Worm (Caenorhabditis elegans) whole organism, late embryonic: ENCODE results near the gene npr-4.

ENCODE experiments used
- C08G9.2 ChIP-seq: sonication (generic microtip); optimal IDR thresholded peaks from 2 replicates; lab custom pipeline; 2016; ENCODE audit warnings: mild to moderate bottlenecking, missing genetic modification characterization, moderate library complexity, missing compliant biosample characterization
- C38D4.7 ChIP-seq: fragments of 200-800 bp; sonication (Bioruptor generic); optimal IDR thresholded peaks from 2 replicates; lab custom pipeline; 2018; ENCODE audit warnings: mild to moderate bottlenecking, missing genetic modification characterization, moderate library complexity, missing compliant biosample characterization
- K02D7.2 ChIP-seq: sonication (generic microtip); optimal IDR thresholded peaks from 2 replicates; lab custom pipeline; 2017; ENCODE audit warnings: mild to moderate bottlenecking, missing genetic modification characterization, missing compliant biosample characterization
- Y22D7AL.16 ChIP-seq: sonication (generic microtip); optimal IDR thresholded peaks from 2 replicates; lab custom pipeline; 2016; ENCODE audit warnings: missing genetic modification characterization, missing compliant biosample characterization
- ceh-14 ChIP-seq: sonication (generic microtip); optimal IDR thresholded peaks from 2 replicates; lab custom pipeline; 2016; ENCODE audit warnings: missing genotype, missing genetic modification characterization, missing compliant biosample characterization
- ceh-18 ChIP-seq: sonication (generic microtip); optimal IDR thresholded peaks from 2 replicates; lab custom pipeline; 2016; ENCODE audit warnings: missing genetic modification characterization, missing compliant biosample characterization
- ceh-19 ChIP-seq: fragments of 200-800 bp; sonication (Bioruptor generic); optimal IDR thresholded peaks from 2 replicates; lab custom pipeline; 2018; ENCODE audit warnings: mild to moderate bottlenecking, missing genetic modification characterization, missing compliant biosample characterization
- ceh-2 ChIP-seq: sonication (generic microtip); optimal IDR thresholded peaks from 2 replicates; lab custom pipeline; 2016; ENCODE audit warnings: missing genotype, missing genetic modification characterization, missing compliant biosample characterization
- ceh-30 ChIP-seq: fragments of 150-350 bp; optimal IDR thresholded peaks from 2 replicates; lab custom pipeline; 2014; ENCODE audit warnings: missing biosample characterization, missing genetic modification characterization
- ceh-34 ChIP-seq: sonication (generic microtip); optimal IDR thresholded peaks from 2 replicates; lab custom pipeline; 2016; ENCODE audit warnings: mild to moderate bottlenecking, missing genetic modification characterization, missing compliant biosample characterization
- ceh-48 ChIP-seq: sonication (generic microtip); optimal IDR thresholded peaks from 2 replicates; lab custom pipeline; 2016; ENCODE audit warnings: missing genetic modification characterization, inconsistent platforms, missing compliant biosample characterization
- ceh-6 ChIP-seq: fragments of 200-800 bp; sonication (Bioruptor generic); optimal IDR thresholded peaks from 2 replicates; lab custom pipeline; 2018; ENCODE audit warnings: mild to moderate bottlenecking, missing genetic modification characterization, missing compliant biosample characterization
- ceh-9 ChIP-seq: sonication (generic microtip); optimal IDR thresholded peaks from 2 replicates; lab custom pipeline; 2016; ENCODE audit warnings: mild to moderate bottlenecking, missing genetic modification characterization, inconsistent platforms, missing compliant biosample characterization
- dmd-4 ChIP-seq: sonication (generic microtip); optimal IDR thresholded peaks from 2 replicates; lab custom pipeline; 2016; ENCODE audit warnings: borderline replicate concordance, missing genetic modification characterization, missing compliant biosample characterization
- dve-1 ChIP-seq: sonication (generic microtip); optimal IDR thresholded peaks from 2 replicates; lab custom pipeline; 2017; ENCODE audit warnings: antibody characterized with exemption, mild to moderate bottlenecking, missing genetic modification characterization, missing compliant biosample characterization
- elt-2 ChIP-seq: sonication (generic microtip); optimal IDR thresholded peaks from 2 replicates; lab custom pipeline; 2016; ENCODE audit warnings: missing genetic modification reagents, missing genetic modification characterization, missing compliant biosample characterization
- elt-4 ChIP-seq: sonication (generic microtip); optimal IDR thresholded peaks from 2 replicates; lab custom pipeline; 2016; ENCODE audit warnings: missing genetic modification characterization, missing compliant biosample characterization
- ets-4 ChIP-seq: sonication (generic microtip); optimal IDR thresholded peaks from 2 replicates; lab custom pipeline; 2016; ENCODE audit warnings: missing genetic modification characterization, missing compliant biosample characterization
- eyg-1 ChIP-seq: sonication (generic microtip); optimal IDR thresholded peaks from 2 replicates; lab custom pipeline; 2016; ENCODE audit warnings: missing genotype, missing genetic modification characterization, missing compliant biosample characterization
- fax-1 ChIP-seq: sonication (generic microtip); optimal IDR thresholded peaks from 2 replicates; lab custom pipeline; 2016; ENCODE audit warnings: missing genotype, missing genetic modification characterization, missing compliant biosample characterization
- fkh-10 ChIP-seq: fragments of 150-350 bp; optimal IDR thresholded peaks from 2 replicates; lab custom pipeline; 2014; ENCODE audit warnings: missing biosample characterization, missing genetic modification reagents, missing genetic modification characterization
- fkh-6 ChIP-seq: sonication (generic microtip); optimal IDR thresholded peaks from 2 replicates; lab custom pipeline; 2016; ENCODE audit warnings: missing genetic modification characterization, missing compliant biosample characterization
- gmeb-2 ChIP-seq: sonication (generic microtip); optimal IDR thresholded peaks from 2 replicates; lab custom pipeline; 2016; ENCODE audit warnings: missing genetic modification characterization, inconsistent platforms, missing compliant biosample characterization
- hlh-13 ChIP-seq: fragments of 200-800 bp; sonication (Bioruptor generic); optimal IDR thresholded peaks from 2 replicates; lab custom pipeline; 2018; ENCODE audit warnings: mild to moderate bottlenecking, missing genetic modification characterization, missing compliant biosample characterization
- hlh-15 ChIP-seq: sonication (generic microtip); optimal IDR thresholded peaks from 2 replicates; lab custom pipeline; 2016; ENCODE audit warnings: missing genetic modification characterization, missing compliant biosample characterization
- hlh-30 ChIP-seq: sonication (generic microtip); optimal IDR thresholded peaks from 2 replicates; lab custom pipeline; 2017; ENCODE audit warnings: antibody characterized with exemption, missing genetic modification characterization, missing compliant biosample characterization; ENCODE audit not compliant: insufficient read depth
- hlh-8 ChIP-seq: sonication (generic microtip); optimal IDR thresholded peaks from 2 replicates; lab custom pipeline; 2016; ENCODE audit warnings: missing genotype, missing genetic modification characterization, missing compliant biosample characterization
- lim-6 ChIP-seq: sonication (generic microtip); optimal IDR thresholded peaks from 2 replicates; lab custom pipeline; 2016; ENCODE audit warnings: missing genetic modification characterization, missing compliant biosample characterization
- lin-11 ChIP-seq: fragments of 200-800 bp; sonication (Bioruptor generic); optimal IDR thresholded peaks from 2 replicates; lab custom pipeline; 2018; ENCODE audit warnings: mild to moderate bottlenecking, missing genetic modification characterization, missing compliant biosample characterization
- madf-2 ChIP-seq: sonication (generic microtip); optimal IDR thresholded peaks from 2 replicates; lab custom pipeline; 2017; ENCODE audit warnings: missing genetic modification characterization, missing compliant biosample characterization
- nhr-232 ChIP-seq: sonication (generic microtip); optimal IDR thresholded peaks from 2 replicates; lab custom pipeline; 2016; ENCODE audit warnings: missing genetic modification characterization, missing compliant biosample characterization
- pag-3 ChIP-seq: sonication (generic microtip); optimal IDR thresholded peaks from 2 replicates; lab custom pipeline; 2016; ENCODE audit warnings: missing compliant biosample characterization, missing genetic modification characterization, borderline replicate concordance
- pat-9 ChIP-seq: fragments of 200-800 bp; sonication (Bioruptor generic); optimal IDR thresholded peaks from 2 replicates; lab custom pipeline; 2018; ENCODE audit warnings: mild to moderate bottlenecking, missing genetic modification characterization, moderate library complexity, missing compliant biosample characterization
- pax-1 ChIP-seq: fragments of 150-350 bp; optimal IDR thresholded peaks from 2 replicates; lab custom pipeline; 2014; ENCODE audit warnings: missing biosample characterization, missing genetic modification characterization
- pha-2 ChIP-seq: sonication (generic microtip); optimal IDR thresholded peaks from 2 replicates; lab custom pipeline; 2017; ENCODE audit warnings: mild to moderate bottlenecking, missing genetic modification characterization, missing compliant biosample characterization
- pros-1 ChIP-seq: fragments of 150-350 bp; optimal IDR thresholded peaks from 2 replicates; lab custom pipeline; 2014; ENCODE audit warnings: missing biosample characterization, missing genetic modification reagents, missing genetic modification characterization
- ref-2 ChIP-seq: sonication (generic microtip); optimal IDR thresholded peaks from 2 replicates; lab custom pipeline; 2016; ENCODE audit warnings: missing genetic modification characterization, missing compliant biosample characterization
- sdc-2 ChIP-seq: sonication (generic microtip); optimal IDR thresholded peaks from 2 replicates; lab custom pipeline; 2016; ENCODE audit warnings: missing genotype, missing genetic modification characterization, missing compliant biosample characterization
- sox-2 ChIP-seq: fragments of 200-800 bp; sonication (Bioruptor generic); IDR thresholded peaks from 2 replicates; pipeline ENCODE4 v1.3.6; 2022; ENCODE audit warnings: missing genetic modification reagents, missing genetic modification characterization, missing compliant biosample characterization
- sox-4 ChIP-seq: sonication (generic microtip); optimal IDR thresholded peaks from 2 replicates; lab custom pipeline; 2017; ENCODE audit warnings: mild to moderate bottlenecking, missing genetic modification characterization, inconsistent platforms, missing compliant biosample characterization
- syd-9 ChIP-seq: sonication (generic microtip); optimal IDR thresholded peaks from 2 replicates; lab custom pipeline; 2016; ENCODE audit warnings: mild to moderate bottlenecking, missing genetic modification characterization, moderate library complexity, missing compliant biosample characterization
- tbx-7 ChIP-seq: sonication (generic microtip); optimal IDR thresholded peaks from 2 replicates; lab custom pipeline; 2016; ENCODE audit warnings: missing genotype, missing genetic modification characterization, missing compliant biosample characterization
- ttx-3 ChIP-seq: sonication (generic microtip); optimal IDR thresholded peaks from 2 replicates; lab custom pipeline; 2016; ENCODE audit warnings: missing genetic modification reagents, missing genetic modification characterization, missing compliant biosample characterization
- ztf-16 ChIP-seq: sonication (generic microtip); optimal IDR thresholded peaks from 2 replicates; lab custom pipeline; 2017; ENCODE audit warnings: missing genetic modification characterization, missing compliant biosample characterization

The npr-4 gene

ce11 chrX:12586352-12586751 lies 34.9 kb upstream of the npr-4 start, which contains the start of gene T24D5.2:
TSS of gene T24D5.2 (minus strand) at chrX:12586452.
- TF ChIP-seq ztf-16 (tag; lab: Kevin White, UChicago) (no peak), ceh-18 (tag; lab: Kevin White, UChicago) (no peak), pha-2 (tag; lab: Kevin White, UChicago) (no peak), ceh-9 (tag; lab: Kevin White, UChicago) (no peak), elt-4 (tag; lab: Kevin White, UChicago) (no peak), dve-1 (no peak), Y22D7AL.16 (tag; lab: Kevin White, UChicago) (no peak), hlh-13 (no peak)
- TF ChIP-seq, all 69 proteins: peak for 0

DNA sequence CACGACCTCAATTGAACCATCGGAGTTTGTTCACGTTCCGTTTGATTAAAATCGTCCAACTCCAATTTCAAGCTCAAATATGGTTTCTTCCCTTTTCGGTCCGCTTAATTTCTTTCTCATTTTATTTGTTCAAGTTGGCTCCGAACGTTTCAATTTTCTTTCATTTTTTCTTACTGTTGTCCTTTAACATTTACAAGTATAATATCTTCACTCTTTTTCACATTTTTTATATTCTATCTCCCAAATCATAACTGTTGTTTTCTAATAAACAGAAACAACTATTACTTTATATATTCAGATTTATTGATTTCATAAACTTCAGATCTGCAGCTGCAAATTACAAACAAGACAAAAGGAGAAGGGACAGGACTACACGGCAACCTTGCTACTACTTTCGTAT lies 32.0 kb upstream of the npr-4 start:
- no peak for TF ChIP-seq ceh-6 (GFP tag; lab: Kevin White, UChicago)
- TF ChIP-seq ceh-34 (tag; lab: Kevin White, UChicago), result no peak
- no peak for TF ChIP-seq madf-2 (tag; lab: Kevin White, UChicago)
- no peak for TF ChIP-seq elt-2
- TF ChIP-seq pat-9, result no peak
- no peak for TF ChIP-seq lim-6 (tag; lab: Kevin White, UChicago)
- no peak for TF ChIP-seq hlh-15 (tag; lab: Kevin White, UChicago)
- no peak for TF ChIP-seq ttx-3
- no peak for TF ChIP-seq ceh-30 (tag; lab: Kevin White, UChicago)
- TF ChIP-seq fax-1, result no peak
- no peak for TF ChIP-seq sox-4
- no peak for TF ChIP-seq eyg-1 (tag; lab: Kevin White, UChicago)
- no peak for TF ChIP-seq ceh-2

ce11 chrX:12579774-12580173 lies 28.3 kb upstream of the npr-4 start, which contains the start of gene T24D5.3:
TSS of gene T24D5.3 (plus strand) at chrX:12580074.
- TF ChIP-seq hlh-8 (no peak), eyg-1 (tag; lab: Kevin White, UChicago) (no peak), nhr-232 (no peak), fkh-6 (no peak), fax-1 (no peak)

DNA sequence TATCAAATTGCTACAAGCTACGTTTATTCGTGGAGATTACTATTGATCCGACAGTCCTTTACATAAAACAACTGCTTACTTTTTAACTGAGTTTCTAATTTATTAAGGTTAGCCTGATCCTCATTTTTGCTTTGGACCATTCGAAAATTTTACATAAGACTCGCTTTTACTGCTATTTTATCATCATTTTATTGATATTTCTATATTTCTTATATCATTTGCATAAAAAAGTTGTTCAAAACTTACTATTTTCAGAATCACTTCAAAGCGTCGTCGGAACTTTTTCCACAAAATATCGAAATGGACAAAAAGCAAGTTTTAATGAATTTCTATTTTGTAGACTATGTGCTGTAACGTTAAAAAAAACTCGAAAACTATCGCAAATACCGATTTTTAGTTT lies 23.0 kb upstream of the npr-4 start, which contains the start of gene T24D5.1:
Gene T24D5.1 (plus strand): TSS at position 301 of the 400 bp plus-strand sequence.
- TF ChIP-seq fax-1 (no peak), ceh-48 (tag; lab: Kevin White, UChicago) (no peak), C08G9.2 (tag; lab: Kevin White, UChicago) (no peak), ceh-19 (GFP tag; lab: Kevin White, UChicago) (no peak), syd-9 (no peak), sdc-2 (tag; lab: Kevin White, UChicago) (no peak), ceh-6 (GFP tag; lab: Kevin White, UChicago) (no peak), madf-2 (tag; lab: Kevin White, UChicago) (no peak), K02D7.2 (no peak), ceh-34 (tag; lab: Kevin White, UChicago) (no peak), Y22D7AL.16 (tag; lab: Kevin White, UChicago) (no peak), eyg-1 (tag; lab: Kevin White, UChicago) (no peak), ceh-14 (no peak), ets-4 (tag; lab: Kevin White, UChicago) (no peak), dmd-4 (no peak), ref-2 (tag; lab: Kevin White, UChicago) (no peak), tbx-7 (tag; lab: Kevin White, UChicago) (no peak), sox-2 (GFP tag; lab: Robert Waterston, UW) (no peak)

DNA sequence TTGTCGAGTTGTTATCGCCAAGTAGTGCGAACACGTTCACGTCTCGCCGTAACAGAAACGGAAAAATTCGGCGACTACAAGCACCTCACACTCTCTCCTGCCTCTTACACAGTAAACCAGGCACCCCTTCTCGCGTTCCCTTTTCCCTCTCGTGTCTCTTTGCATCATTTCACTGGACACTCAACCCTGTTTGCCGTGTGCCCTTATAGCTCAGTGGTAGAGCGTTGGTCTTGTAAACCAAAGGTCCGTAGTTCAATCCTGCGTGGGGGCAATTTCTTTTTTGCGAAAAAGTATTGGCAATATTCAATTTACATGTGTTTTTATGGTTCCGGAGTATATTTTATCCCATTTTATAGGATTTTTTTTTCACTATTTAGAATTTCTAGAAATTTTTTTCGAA lies 12.1 kb upstream of the npr-4 start:
- TF ChIP-seq pax-1 (tag; lab: Kevin White, UChicago) (no peak), pha-2 (tag; lab: Kevin White, UChicago) (peak; percentile 86), ref-2 (tag; lab: Kevin White, UChicago) (peak; percentile 99), pros-1 (tag; lab: Kevin White, UChicago) (no peak), pag-3 (peak; percentile 85), C08G9.2 (tag; lab: Kevin White, UChicago) (peak; percentile 85), ceh-18 (tag; lab: Kevin White, UChicago) (peak; percentile 82), hlh-30 (tag; lab: Kevin White, UChicago) (peak; percentile 62), ttx-3 (peak; percentile 92), ceh-48 (tag; lab: Kevin White, UChicago) (peak; percentile 82), ztf-16 (tag; lab: Kevin White, UChicago) (peak; percentile 88), lim-6 (tag; lab: Kevin White, UChicago) (peak; percentile 77), elt-4 (tag; lab: Kevin White, UChicago) (no peak), C38D4.7 (GFP tag; lab: Kevin White, UChicago) (peak; percentile 87), gmeb-2 (tag; lab: Kevin White, UChicago) (peak; percentile 95), sox-2 (GFP tag; lab: Robert Waterston, UW) (peak; percentile 86), tbx-7 (tag; lab: Kevin White, UChicago) (peak; percentile 56), lin-11 (tag; lab: Kevin White, UChicago) (peak; percentile 85), fkh-10 (GFP tag; lab: Kevin White, UChicago) (peak; percentile 33)
